Fruit fly (Drosophila melanogaster): Measurements from ENCODE around the gene CG4073.

The CG4073 gene

DNA sequence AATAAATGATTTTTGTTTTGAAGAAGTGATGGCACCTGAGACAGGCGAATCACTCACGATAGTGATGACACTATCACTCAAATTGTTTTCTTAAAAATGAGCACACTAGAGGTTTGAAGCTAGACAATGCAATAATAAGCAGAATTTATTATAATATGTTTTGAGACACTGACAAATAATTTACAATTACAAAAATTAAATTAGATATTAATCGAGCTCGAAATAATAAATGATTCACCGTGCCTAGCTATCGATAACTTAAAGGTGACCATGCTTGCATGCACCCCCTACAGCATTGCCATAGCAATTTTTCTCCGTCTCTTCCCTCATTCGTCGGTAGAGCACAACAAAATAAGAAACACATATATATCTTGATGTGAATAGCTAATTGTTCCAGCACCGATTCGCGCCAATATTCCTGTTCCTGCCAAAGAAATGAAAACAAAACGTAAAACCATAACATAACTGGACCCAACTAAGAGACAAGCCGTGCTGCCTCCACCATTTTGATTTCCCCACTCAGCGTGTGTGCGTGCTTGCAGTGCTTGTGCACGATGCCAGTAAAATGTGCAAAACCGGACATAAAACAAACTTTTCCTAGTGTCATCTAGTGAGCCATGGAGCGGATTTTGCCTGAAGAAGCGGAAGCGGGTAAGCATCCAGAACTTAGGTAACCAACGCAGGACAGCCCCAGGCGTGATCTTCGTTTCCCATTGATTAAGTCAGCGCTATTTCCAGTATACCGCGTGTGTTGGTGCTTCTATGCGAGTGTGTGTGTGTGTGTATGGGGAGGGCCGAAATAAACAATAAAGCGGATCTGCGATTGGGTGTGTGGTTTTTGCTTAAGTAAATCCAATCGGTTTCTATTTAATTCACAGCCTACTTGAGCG, 46.6 kb downstream of the CG4073 start, which contains the start of the genes MED7 and Cap-H2 (continued):
- TF ChIP-seq shn (GFP tag; optimal IDR thresholded peaks at IDR 0.05) (peak; percentile 73), wek (GFP tag; optimal IDR thresholded peaks at IDR 0.05) (no peak), gro (GFP tag; optimal IDR thresholded peaks at IDR 0.05) (peak; percentile 85), CG17829 (tag; optimal IDR thresholded peaks at IDR 0.05) (peak; percentile 85), CG31365 (tag; optimal IDR thresholded peaks at IDR 0.05) (no peak), repo (GFP tag; optimal IDR thresholded peaks at IDR 0.05) (peak; percentile 55), yki (optimal IDR thresholded peaks at IDR 0.05) (no peak), CG15601 (tag; optimal IDR thresholded peaks at IDR 0.05) (peak; percentile 72), CG6791 (GFP tag; IDR thresholded peaks at IDR 0.05; ENCODE audit: partially characterized antibody) (peak; percentile 92), Oli (tag; optimal IDR thresholded peaks at IDR 0.05) (peak; percentile 67), CG7786 (GFP tag; optimal IDR thresholded peaks at IDR 0.05) (peak; percentile 56), CG13123 (GFP tag; optimal IDR thresholded peaks at IDR 0.05) (peak; percentile 78), Fer2 (tag; optimal IDR thresholded peaks at IDR 0.05) (peak; percentile 81), Atf-2 (GFP tag; optimal IDR thresholded peaks at IDR 0.05) (peak; percentile 59), inv (GFP tag; IDR thresholded peaks at IDR 0.05; ENCODE audit: partially characterized antibody) (peak; percentile 98), gt (GFP tag; IDR thresholded peaks at IDR 0.05) (peak; percentile 62), Nf-YA (GFP tag; IDR thresholded peaks at IDR 0.05) (peak; percentile 17; the same call in 1 of the 2 replicates), Dek (tag; optimal IDR thresholded peaks at IDR 0.05) (peak; percentile 69), BtbVII (GFP tag; optimal IDR thresholded peaks at IDR 0.05) (peak; percentile 5), CG2129 (GFP tag; IDR thresholded peaks at IDR 0.05; ENCODE audit: partially characterized antibody) (peak; percentile 99), GATAe (GFP tag; conservative IDR thresholded peaks at IDR 0.05) (no peak), lmd (GFP tag; IDR thresholded peaks at IDR 0.05) (peak; percentile 87), CG9727 (GFP tag; optimal IDR thresholded peaks at IDR 0.05) (peak; percentile 85), toy (GFP tag; IDR thresholded peaks at IDR 0.05) (no peak), pzg (GFP tag; optimal IDR thresholded peaks at IDR 0.05) (peak; percentile 78), CG14860 (GFP tag; IDR thresholded peaks at IDR 0.05; ENCODE audit: partially characterized antibody) (peak; percentile 99), CG31388 (GFP tag; optimal IDR thresholded peaks at IDR 0.05) (peak; percentile 76), CG17328 (GFP tag; IDR thresholded peaks at IDR 0.05) (peak; percentile 78), Deaf1 (tag; optimal IDR thresholded peaks at IDR 0.05) (no peak), Ets97D (GFP tag; optimal IDR thresholded peaks at IDR 0.05) (peak; percentile 95), h (optimal IDR thresholded peaks at IDR 0.05) (no peak), B-H1 (GFP tag; IDR thresholded peaks at IDR 0.05) (peak; percentile 63), Vsx1 (GFP tag; optimal IDR thresholded peaks at IDR 0.05) (no peak), CG9817 (tag; optimal IDR thresholded peaks at IDR 0.05) (peak; percentile 84), CG7928 (GFP tag; optimal IDR thresholded peaks at IDR 0.05) (peak; percentile 18), CG1792 (GFP tag; optimal IDR thresholded peaks at IDR 0.05) (peak; percentile 67), knrl (GFP tag; IDR thresholded peaks at IDR 0.05; ENCODE audit: partially characterized antibody) (peak; percentile 100), CG9932 (GFP tag; IDR thresholded peaks at IDR 0.05) (peak; percentile 95), CG4282 (GFP tag; optimal IDR thresholded peaks at IDR 0.05) (peak; percentile 4), Xbp1 (GFP tag; optimal IDR thresholded peaks at IDR 0.05) (peak; percentile 90), al (GFP tag; IDR thresholded peaks at IDR 0.05) (peak; percentile 82), CG4424 (GFP tag; optimal IDR thresholded peaks at IDR 0.05) (peak; percentile 91), sug (tag; optimal IDR thresholded peaks at IDR 0.05) (peak; percentile 89), CG3065 (GFP tag; optimal IDR thresholded peaks at IDR 0.05) (peak; percentile 48), CG18262 (tag; optimal IDR thresholded peaks at IDR 0.05) (peak; percentile 80), hkb (optimal IDR thresholded peaks at IDR 0.05) (peak; percentile 59), hkb (GFP tag; IDR thresholded peaks at IDR 0.05) (peak; percentile 56), CG12299 (tag; optimal IDR thresholded peaks at IDR 0.05) (peak; percentile 47), CG12071 (GFP tag; optimal IDR thresholded peaks at IDR 0.05) (no peak)
